Worm (Caenorhabditis elegans) whole organism, L2 larva: ENCODE results near the gene cyp-14A4.

ENCODE experiments used
- ZK546.5 ChIP-seq: sonication (generic microtip); optimal IDR thresholded peaks from 2 replicates; lab custom pipeline; 2017; ENCODE audit warnings: missing biosample characterization, missing genetic modification characterization
- blmp-1 ChIP-seq: sonication (generic microtip); optimal IDR thresholded peaks from 2 replicates; lab custom pipeline; 2017; ENCODE audit warnings: missing genetic modification characterization, mild to moderate bottlenecking, missing compliant biosample characterization, antibody characterized with exemption, moderate library complexity; ENCODE audit not compliant: insufficient read depth
- egl-27 ChIP-seq: sonication (generic microtip); optimal IDR thresholded peaks from 3 replicates; lab custom pipeline; 2017; ENCODE audit warnings: missing biosample characterization, missing genetic modification reagents, missing genetic modification characterization
- elt-1 ChIP-seq: fragments of 150-350 bp; optimal IDR thresholded peaks from 2 replicates; lab custom pipeline; 2014; ENCODE audit warnings: missing biosample characterization, missing genetic modification characterization

- TF ChIP-seq blmp-1 (tag; lab: Kevin White, UChicago) (no peak), egl-27 (tag; lab: Kevin White, UChicago) (no peak), ZK546.5 (tag; lab: Kevin White, UChicago) (no peak), elt-1 (tag; lab: Kevin White, UChicago) (no peak)
Observed at ce11 chrX:13318316-13318715, 34.3 kb upstream of the cyp-14A4 start.
